Worm (Caenorhabditis elegans) whole organism, L3 larva: ENCODE data around the gene F59A6.3.

Experiments used
- ceh-28 ChIP-seq: fragments of 150-350 bp; optimal IDR thresholded peaks from 2 replicates; lab custom pipeline; 2014; ENCODE audit warnings: missing biosample characterization, missing genetic modification reagents, missing genetic modification characterization
- egl-27 ChIP-seq: sonication (generic microtip); optimal IDR thresholded peaks from 4 replicates; lab custom pipeline; 2017; ENCODE audit warnings: missing biosample characterization, missing genetic modification reagents, missing genetic modification characterization
- fkh-10 ChIP-seq: sonication (generic microtip); optimal IDR thresholded peaks from 2 replicates; lab custom pipeline; 2017; ENCODE audit warnings: missing biosample characterization, missing genetic modification reagents, missing genetic modification characterization
- lin-15B ChIP-seq: fragments of 150-350 bp; optimal IDR thresholded peaks from 2 replicates; lab custom pipeline; 2014; ENCODE audit warnings: missing biosample characterization, missing genetic modification characterization
- nfya-1 ChIP-seq: sonication (generic microtip); optimal IDR thresholded peaks from 2 replicates; lab custom pipeline; 2017; ENCODE audit warnings: missing genetic modification characterization, mild to moderate bottlenecking, missing compliant biosample characterization, antibody characterized with exemption, moderate library complexity; ENCODE audit not compliant: insufficient read depth
- nhr-12 ChIP-seq: fragments of 150-350 bp; optimal IDR thresholded peaks from 2 replicates; lab custom pipeline; 2014; ENCODE audit warnings: missing biosample characterization, missing genetic modification characterization
- nhr-43 ChIP-seq: sonication (generic microtip); optimal IDR thresholded peaks from 2 replicates; lab custom pipeline; 2016; ENCODE audit warnings: mild to moderate bottlenecking, missing genetic modification characterization, missing compliant biosample characterization; ENCODE audit not compliant: poor library complexity, severe bottlenecking
- pqm-1 ChIP-seq: fragments of 150-350 bp; optimal IDR thresholded peaks from 2 replicates; lab custom pipeline; 2017; ENCODE audit warnings: missing biosample characterization, missing genetic modification characterization, inconsistent platforms
- skn-1 ChIP-seq: fragments of 150-350 bp; optimal IDR thresholded peaks from 2 replicates; lab custom pipeline; 2014; ENCODE audit warnings: missing biosample characterization, missing genetic modification characterization
- unc-62 ChIP-seq: fragments of 150-350 bp; sonication (generic microtip); optimal IDR thresholded peaks from 4 replicates; lab custom pipeline; 2014; ENCODE audit warnings: missing biosample characterization, missing genetic modification reagents, missing genetic modification characterization
- zag-1 ChIP-seq: fragments of 150-350 bp; optimal IDR thresholded peaks from 2 replicates; lab custom pipeline; 2014; ENCODE audit warnings: missing biosample characterization, missing genetic modification characterization

DNA sequence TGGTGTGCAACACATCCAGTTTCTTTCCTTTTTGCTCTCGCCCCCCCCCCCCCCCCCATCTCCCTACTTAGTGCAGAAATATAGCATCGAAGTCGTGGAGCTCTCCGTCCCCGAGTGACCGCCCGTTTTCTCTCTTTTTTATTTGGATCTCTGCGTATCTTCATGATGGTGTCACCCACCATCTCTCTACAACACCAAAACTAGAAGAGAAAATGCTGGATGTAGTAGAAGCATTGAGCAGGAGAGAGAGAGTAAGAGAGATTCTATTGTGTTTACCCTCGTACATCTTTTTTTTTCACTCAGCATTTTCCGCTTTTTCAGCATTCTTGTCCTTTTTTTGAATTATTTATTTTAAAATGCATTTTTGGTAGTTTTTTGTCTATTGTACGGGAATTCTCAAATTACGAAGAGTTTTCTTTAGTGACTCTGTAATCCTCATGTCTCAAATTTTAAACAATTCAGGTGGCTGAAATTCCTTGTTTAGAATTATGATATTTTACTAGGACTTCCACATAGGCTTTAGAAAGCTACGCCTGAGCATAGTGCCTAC is 34.3 kb downstream of the F59A6.3 start:
- TF ChIP-seq egl-27 (no peak), unc-62 (GFP tag; lab: Kevin White, UChicago) (no peak), fkh-10 (GFP tag; lab: Kevin White, UChicago) (no peak), ceh-28 (tag; lab: Kevin White, UChicago) (no peak), nhr-43 (no peak), pqm-1 (tag; lab: Kevin White, UChicago) (no peak), nfya-1 (tag; lab: Kevin White, UChicago) (peak; percentile 52), nhr-12 (tag; lab: Kevin White, UChicago) (no peak), skn-1 (tag; lab: Kevin White, UChicago) (no peak), zag-1 (no peak), lin-15B (tag; lab: Kevin White, UChicago) (peak; percentile 23)
